Worm (Caenorhabditis elegans) whole organism, late embryonic: ENCODE measurements around the gene spat-1.

Source experiments
- F13H6.1 ChIP-seq: sonication (generic microtip); optimal IDR thresholded peaks from 2 replicates; lab custom pipeline; 2016; ENCODE audit warnings: missing genetic modification characterization, missing compliant biosample characterization
- Y22D7AL.16 ChIP-seq: sonication (generic microtip); optimal IDR thresholded peaks from 2 replicates; lab custom pipeline; 2016; ENCODE audit warnings: missing genetic modification characterization, missing compliant biosample characterization
- ahr-1 ChIP-seq: sonication (generic microtip); optimal IDR thresholded peaks from 2 replicates; lab custom pipeline; 2016; ENCODE audit warnings: missing genetic modification characterization, missing compliant biosample characterization
- ama-1 ChIP-seq: fragments of 150-350 bp; optimal IDR thresholded peaks from 2 replicates; lab custom pipeline; 2014
- ceh-18 ChIP-seq: sonication (generic microtip); optimal IDR thresholded peaks from 2 replicates; lab custom pipeline; 2016; ENCODE audit warnings: missing genetic modification characterization, missing compliant biosample characterization
- ceh-19 ChIP-seq: fragments of 200-800 bp; sonication (Bioruptor generic); optimal IDR thresholded peaks from 2 replicates; lab custom pipeline; 2018; ENCODE audit warnings: mild to moderate bottlenecking, missing genetic modification characterization, missing compliant biosample characterization
- ceh-22 ChIP-seq: sonication (generic microtip); optimal IDR thresholded peaks from 2 replicates; lab custom pipeline; 2017; ENCODE audit warnings: missing biosample characterization, missing genetic modification characterization
- ceh-24 ChIP-seq: sonication (generic microtip); optimal IDR thresholded peaks from 2 replicates; lab custom pipeline; 2016; ENCODE audit warnings: mild to moderate bottlenecking, missing genetic modification characterization, missing compliant biosample characterization
- ceh-30 ChIP-seq: fragments of 150-350 bp; optimal IDR thresholded peaks from 2 replicates; lab custom pipeline; 2014; ENCODE audit warnings: missing biosample characterization, missing genetic modification characterization
- ceh-31 ChIP-seq: sonication (generic microtip); optimal IDR thresholded peaks from 2 replicates; lab custom pipeline; 2016; ENCODE audit warnings: missing genetic modification characterization, missing compliant biosample characterization
- ceh-45 ChIP-seq: fragments of 200-800 bp; sonication (Bioruptor generic); IDR thresholded peaks from 2 replicates; pipeline ENCODE4 v1.3.6; 2022; ENCODE audit warnings: missing genetic modification reagents, missing genetic modification characterization, missing compliant biosample characterization
- che-1 ChIP-seq: sonication (generic microtip); optimal IDR thresholded peaks from 2 replicates; lab custom pipeline; 2016; ENCODE audit warnings: mild to moderate bottlenecking, missing genetic modification characterization, missing compliant biosample characterization
- dmd-4 ChIP-seq: sonication (generic microtip); optimal IDR thresholded peaks from 2 replicates; lab custom pipeline; 2016; ENCODE audit warnings: borderline replicate concordance, missing genetic modification characterization, missing compliant biosample characterization
- dve-1 ChIP-seq: sonication (generic microtip); optimal IDR thresholded peaks from 2 replicates; lab custom pipeline; 2017; ENCODE audit warnings: antibody characterized with exemption, mild to moderate bottlenecking, missing genetic modification characterization, missing compliant biosample characterization
- elt-2 ChIP-seq: sonication (generic microtip); optimal IDR thresholded peaks from 2 replicates; lab custom pipeline; 2016; ENCODE audit warnings: missing genetic modification reagents, missing genetic modification characterization, missing compliant biosample characterization
- elt-4 ChIP-seq: sonication (generic microtip); optimal IDR thresholded peaks from 2 replicates; lab custom pipeline; 2016; ENCODE audit warnings: missing genetic modification characterization, missing compliant biosample characterization
- fax-1 ChIP-seq: sonication (generic microtip); optimal IDR thresholded peaks from 2 replicates; lab custom pipeline; 2016; ENCODE audit warnings: missing genotype, missing genetic modification characterization, missing compliant biosample characterization
- hlh-30 ChIP-seq: sonication (generic microtip); optimal IDR thresholded peaks from 2 replicates; lab custom pipeline; 2017; ENCODE audit warnings: antibody characterized with exemption, missing genetic modification characterization, missing compliant biosample characterization; ENCODE audit not compliant: insufficient read depth
- hlh-6 ChIP-seq: sonication (generic microtip); optimal IDR thresholded peaks from 2 replicates; lab custom pipeline; 2016; ENCODE audit warnings: missing genotype, missing genetic modification characterization, missing compliant biosample characterization
- lim-6 ChIP-seq: sonication (generic microtip); optimal IDR thresholded peaks from 2 replicates; lab custom pipeline; 2016; ENCODE audit warnings: missing genetic modification characterization, missing compliant biosample characterization
- lin-11 ChIP-seq: fragments of 200-800 bp; sonication (Bioruptor generic); optimal IDR thresholded peaks from 2 replicates; lab custom pipeline; 2018; ENCODE audit warnings: mild to moderate bottlenecking, missing genetic modification characterization, missing compliant biosample characterization
- mec-3 ChIP-seq: sonication (generic microtip); optimal IDR thresholded peaks from 2 replicates; lab custom pipeline; 2016; ENCODE audit warnings: borderline replicate concordance, missing genetic modification characterization, missing compliant biosample characterization
- npax-4 ChIP-seq: sonication (generic microtip); optimal IDR thresholded peaks from 2 replicates; lab custom pipeline; 2016; ENCODE audit warnings: missing genetic modification characterization, missing compliant biosample characterization
- odd-2 ChIP-seq: sonication (generic microtip); optimal IDR thresholded peaks from 2 replicates; lab custom pipeline; 2017; ENCODE audit warnings: antibody characterized with exemption, mild to moderate bottlenecking, missing genetic modification characterization, missing compliant biosample characterization
- pag-3 ChIP-seq: sonication (generic microtip); optimal IDR thresholded peaks from 2 replicates; lab custom pipeline; 2016; ENCODE audit warnings: missing compliant biosample characterization, missing genetic modification characterization, borderline replicate concordance
- pat-9 ChIP-seq: fragments of 200-800 bp; sonication (Bioruptor generic); optimal IDR thresholded peaks from 2 replicates; lab custom pipeline; 2018; ENCODE audit warnings: mild to moderate bottlenecking, missing genetic modification characterization, moderate library complexity, missing compliant biosample characterization
- pax-1 ChIP-seq: fragments of 150-350 bp; optimal IDR thresholded peaks from 2 replicates; lab custom pipeline; 2014; ENCODE audit warnings: missing biosample characterization, missing genetic modification characterization
- pha-2 ChIP-seq: sonication (generic microtip); optimal IDR thresholded peaks from 2 replicates; lab custom pipeline; 2017; ENCODE audit warnings: mild to moderate bottlenecking, missing genetic modification characterization, missing compliant biosample characterization
- pqm-1 ChIP-seq: sonication (generic microtip); optimal IDR thresholded peaks from 2 replicates; lab custom pipeline; 2016; ENCODE audit warnings: missing genetic modification characterization, missing compliant biosample characterization
- pros-1 ChIP-seq: fragments of 150-350 bp; optimal IDR thresholded peaks from 2 replicates; lab custom pipeline; 2014; ENCODE audit warnings: missing biosample characterization, missing genetic modification reagents, missing genetic modification characterization
- ref-2 ChIP-seq: sonication (generic microtip); optimal IDR thresholded peaks from 2 replicates; lab custom pipeline; 2016; ENCODE audit warnings: missing genetic modification characterization, missing compliant biosample characterization
- unc-42 ChIP-seq: sonication (generic microtip); optimal IDR thresholded peaks from 2 replicates; lab custom pipeline; 2016; ENCODE audit warnings: missing genotype, missing genetic modification characterization, missing compliant biosample characterization
- unc-55 ChIP-seq: sonication (generic microtip); optimal IDR thresholded peaks from 2 replicates; lab custom pipeline; 2017; ENCODE audit warnings: missing biosample characterization, missing genetic modification reagents, missing genetic modification characterization
- ztf-16 ChIP-seq: sonication (generic microtip); optimal IDR thresholded peaks from 2 replicates; lab custom pipeline; 2017; ENCODE audit warnings: missing genetic modification characterization, missing compliant biosample characterization

Gene spat-1

ce11 chrII:14507563-14507962, 21.0 kb upstream of the spat-1 start, which contains the start of the genes K10H10.7 and K10H10.10:
TSS of gene K10H10.7 (minus strand) at chrII:14507663.
TSS of gene K10H10.10 (plus strand) at chrII:14507766.
- TF ChIP-seq pat-9 (tag; lab: Kevin White, UChicago): no peak
- TF ChIP-seq ztf-16 (tag; lab: Kevin White, UChicago): no peak
- no peak for TF ChIP-seq ahr-1 (tag; lab: Kevin White, UChicago)
- TF ChIP-seq pax-1 (tag; lab: Kevin White, UChicago): no peak
- TF ChIP-seq pqm-1 (tag; lab: Kevin White, UChicago): no peak
- no peak for TF ChIP-seq hlh-30 (tag; lab: Kevin White, UChicago)
- TF ChIP-seq unc-42 (tag; lab: Kevin White, UChicago): no peak
- TF ChIP-seq ref-2 (tag; lab: Kevin White, UChicago): no peak

ce11 chrII:14510162-14510561, 18.4 kb upstream of the spat-1 start:
- peak; percentile 66 for TF ChIP-seq elt-2 (tag; lab: Kevin White, UChicago)
- TF ChIP-seq ceh-24 (tag; lab: Kevin White, UChicago): no peak

ce11 chrII:14511189-14511588, 17.4 kb upstream of the spat-1 start, which contains the start of gene K10H10.13:
TSS of gene K10H10.13 (minus strand) at chrII:14511289.
- TF ChIP-seq pag-3 (no peak), che-1 (tag; lab: Kevin White, UChicago) (no peak), Y22D7AL.16 (tag; lab: Kevin White, UChicago) (no peak), fax-1 (tag; lab: Kevin White, UChicago) (no peak), ceh-22 (tag; lab: Kevin White, UChicago) (no peak), npax-4 (tag; lab: Kevin White, UChicago) (no peak), pros-1 (tag; lab: Kevin White, UChicago) (no peak)

ce11 chrII:14515017-14515416, 13.5 kb upstream of the spat-1 start, which contains the start of gene K10H10.9:
TSS of gene K10H10.9 (minus strand) at chrII:14515117.
- TF ChIP-seq hlh-6 (tag; lab: Kevin White, UChicago) (no peak), pros-1 (tag; lab: Kevin White, UChicago) (no peak), odd-2 (tag; lab: Kevin White, UChicago) (no peak), ceh-19 (GFP tag; lab: Kevin White, UChicago) (no peak), elt-4 (tag; lab: Kevin White, UChicago) (no peak), dve-1 (no peak), ceh-31 (tag; lab: Kevin White, UChicago) (no peak), Y22D7AL.16 (tag; lab: Kevin White, UChicago) (no peak), mec-3 (tag; lab: Kevin White, UChicago) (no peak), lim-6 (no peak), lin-11 (tag; lab: Kevin White, UChicago) (no peak), pqm-1 (tag; lab: Kevin White, UChicago) (no peak), ceh-45 (GFP tag; lab: Robert Waterston, UW) (no peak), dmd-4 (tag; lab: Kevin White, UChicago) (no peak), ztf-16 (tag; lab: Kevin White, UChicago) (no peak), npax-4 (tag; lab: Kevin White, UChicago) (no peak), pag-3 (no peak), unc-42 (tag; lab: Kevin White, UChicago) (no peak), ceh-18 (no peak)

- TF ChIP-seq ceh-30 (tag; lab: Kevin White, UChicago): no peak
- TF ChIP-seq F13H6.1 (tag; lab: Kevin White, UChicago): no peak
- TF ChIP-seq Y22D7AL.16 (tag; lab: Kevin White, UChicago): no peak
- no peak for TF ChIP-seq ceh-22 (tag; lab: Kevin White, UChicago)
- no peak for TF ChIP-seq unc-42 (tag; lab: Kevin White, UChicago)
- no peak for TF ChIP-seq unc-55 (GFP tag; lab: Kevin White, UChicago)
- TF ChIP-seq pha-2 (tag; lab: Kevin White, UChicago): no peak
- TF ChIP-seq ama-1: no peak
These were observed 6.5 kb upstream of the spat-1 start, which contains the start of gene btb-19 for ce11 chrII:14522037-14522436. TSS of gene btb-19 (minus strand) at chrII:14522137.
